Fruit fly (Drosophila melanogaster) ovary, adult (tissue): ENCODE data around the gene tbc.
A peak's percentile ranks its signal among the peaks of the same experiment; 100 is the strongest.

Source experiments
- CG17801 ChIP-seq: fragments of 200-800 bp; optimal IDR thresholded peaks from 2 replicates; lab custom pipeline; 2019; ENCODE audit warnings: missing biosample characterization, mild to moderate bottlenecking, missing genetic modification characterization, moderate library complexity; ENCODE audit not compliant: partially characterized antibody

The tbc gene

dm6 chrX:20495117-20495516, 46.0 kb downstream of the tbc start:
- TF ChIP-seq CG17801 (GFP tag; lab: Kevin White, UChicago), result no peak

DNA sequence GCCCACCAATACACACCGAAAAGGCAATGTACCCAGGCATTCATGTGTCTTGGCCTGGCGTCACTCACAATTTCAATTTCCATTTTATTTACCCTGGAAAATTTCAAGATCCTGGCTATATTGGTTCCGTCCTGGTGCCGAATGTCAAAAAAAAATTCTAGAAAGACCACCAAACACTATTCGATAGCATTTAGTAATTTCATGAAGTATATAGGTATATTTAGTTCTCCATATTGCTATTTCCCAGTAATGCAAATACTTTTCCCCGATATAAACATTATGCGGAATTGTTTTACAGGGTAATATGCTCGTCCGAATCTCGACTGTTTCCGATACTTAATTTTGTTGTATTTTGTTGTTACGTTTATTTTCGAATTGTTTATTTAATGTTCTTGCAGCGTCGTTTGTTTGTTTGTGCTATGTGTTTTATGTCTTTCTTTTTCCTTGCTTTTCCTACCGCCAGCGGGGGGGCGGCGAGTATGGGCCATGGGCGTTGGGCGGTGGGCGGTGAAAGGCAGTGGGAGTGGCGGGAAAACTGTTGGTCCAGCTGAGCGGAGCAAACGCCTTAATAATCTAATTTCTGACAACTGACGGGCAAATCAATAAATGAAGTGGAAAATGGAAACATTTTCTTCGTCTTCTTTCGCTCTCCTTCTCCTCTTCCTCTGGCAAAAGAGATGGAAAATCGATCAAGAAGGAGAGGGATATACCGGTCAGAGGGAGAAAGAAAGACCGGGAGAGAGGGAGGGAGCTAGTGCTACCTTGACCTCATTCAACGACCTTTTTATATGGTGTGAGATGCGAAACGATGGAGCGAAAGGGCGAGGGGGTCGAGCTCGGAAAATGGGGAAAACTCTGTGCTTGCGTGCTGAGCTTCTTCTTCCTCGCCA, 46.9 kb downstream of the tbc start:
- TF ChIP-seq CG17801 (GFP tag; lab: Kevin White, UChicago), result no peak

dm6 chrX:20498989-20499388, 49.9 kb downstream of the tbc start:
- TF ChIP-seq CG17801 (GFP tag; lab: Kevin White, UChicago), result no peak

dm6 chrX:20499802-20500201, 50.7 kb downstream of the tbc start:
- TF ChIP-seq CG17801 (GFP tag; lab: Kevin White, UChicago), result no peak

DNA sequence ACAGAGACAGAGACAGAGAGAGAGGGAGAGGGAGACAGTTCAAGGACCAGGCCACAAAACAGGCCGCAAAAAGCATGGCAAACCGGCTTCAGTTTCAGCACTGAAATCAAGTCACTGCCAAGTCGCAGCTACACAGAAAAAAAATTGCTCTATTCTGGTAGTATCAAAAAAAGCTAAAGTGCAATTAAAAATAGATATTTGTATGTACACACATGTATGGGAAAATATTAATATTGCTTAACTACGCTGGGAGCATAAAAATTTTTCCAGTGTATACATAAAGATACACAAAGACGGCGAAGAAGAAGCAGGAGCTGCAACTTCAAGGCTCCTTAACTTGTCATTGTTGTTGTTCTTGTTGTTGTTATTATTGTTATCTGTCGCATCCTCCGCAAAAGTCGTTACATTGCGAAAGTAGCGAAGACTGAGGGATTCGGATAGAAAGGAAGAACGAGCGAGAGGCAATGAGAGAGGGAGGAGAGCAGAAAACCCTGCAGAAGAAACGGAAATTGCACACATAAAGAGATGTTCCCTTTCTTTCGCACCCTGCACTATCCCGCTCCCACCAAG, 52.0 kb downstream of the tbc start:
- no peak for TF ChIP-seq CG17801 (GFP tag; lab: Kevin White, UChicago)

DNA sequence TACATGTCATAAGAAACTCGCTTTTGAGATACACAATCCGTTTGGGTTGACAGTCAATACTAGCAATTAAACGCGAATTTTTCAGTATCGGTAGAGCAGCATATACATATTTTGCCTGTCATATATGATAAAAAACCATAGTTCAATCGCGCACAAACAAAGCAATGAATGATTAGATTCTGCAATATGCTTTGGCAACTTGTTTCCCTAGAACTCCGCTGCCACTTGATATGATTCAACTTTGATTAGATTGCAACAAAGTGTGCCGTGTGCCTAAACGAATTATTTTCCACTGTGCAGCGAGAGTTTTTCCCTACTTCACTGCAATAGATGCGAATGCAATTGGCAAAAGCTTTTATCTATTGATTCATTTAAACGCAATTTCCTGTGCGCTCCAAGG, 52.5 kb downstream of the tbc start:
- TF ChIP-seq CG17801 (GFP tag; lab: Kevin White, UChicago), result no peak

DNA sequence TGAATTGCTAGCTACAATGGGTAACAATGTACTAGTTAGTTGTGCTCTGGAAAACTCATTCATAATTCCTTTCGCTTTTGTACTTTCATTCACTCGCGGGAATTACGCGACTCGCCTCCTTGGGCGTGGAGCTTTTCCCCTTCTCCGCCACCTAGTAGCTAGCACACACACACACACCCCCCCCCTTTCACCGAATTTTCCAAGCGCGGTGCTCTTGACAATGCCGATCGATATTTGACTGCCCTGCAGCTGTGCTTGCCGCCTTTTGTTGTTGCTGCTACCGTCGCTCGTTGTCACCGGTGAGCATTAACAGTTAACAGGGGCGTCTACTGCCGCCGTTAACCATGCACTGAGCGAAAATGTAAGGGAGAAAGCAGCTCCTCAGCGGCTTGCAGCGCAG, 53.1 kb downstream of the tbc start:
- no peak for TF ChIP-seq CG17801 (GFP tag; lab: Kevin White, UChicago)

DNA sequence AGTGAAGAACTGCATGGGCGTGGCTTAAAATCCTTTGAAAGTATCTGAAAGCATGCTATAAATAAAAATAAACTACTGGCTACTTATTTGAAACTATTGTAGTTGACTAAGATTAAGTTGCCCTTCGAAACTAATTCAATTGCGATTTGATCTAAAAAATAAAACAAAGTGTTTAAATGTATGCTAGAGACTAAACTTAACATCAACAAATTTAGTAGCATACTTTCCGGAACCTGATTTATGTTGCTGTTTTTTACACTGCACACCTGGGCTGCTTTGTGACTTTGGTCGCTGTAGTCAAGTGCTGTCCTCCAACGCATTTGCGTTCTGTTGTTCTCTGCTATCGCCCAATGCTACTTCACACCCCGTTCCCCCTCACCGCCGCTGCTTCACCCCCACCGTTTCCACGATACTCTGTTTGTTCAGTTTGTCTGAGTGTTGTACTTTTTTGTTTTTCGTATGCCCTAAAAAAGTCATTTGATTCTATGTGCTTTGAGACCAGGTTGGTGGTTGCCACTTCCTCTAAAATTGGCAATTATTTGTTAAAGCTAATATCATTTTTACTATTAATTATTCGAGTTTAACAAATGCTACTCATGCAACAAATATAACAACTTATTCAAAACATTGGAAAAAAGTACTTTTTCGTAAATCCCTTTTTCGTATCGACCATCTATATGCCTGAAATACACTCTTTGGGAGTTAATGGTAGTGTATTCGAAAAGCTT, 53.8 kb downstream of the tbc start:
- TF ChIP-seq CG17801 (GFP tag; lab: Kevin White, UChicago), result no peak

DNA sequence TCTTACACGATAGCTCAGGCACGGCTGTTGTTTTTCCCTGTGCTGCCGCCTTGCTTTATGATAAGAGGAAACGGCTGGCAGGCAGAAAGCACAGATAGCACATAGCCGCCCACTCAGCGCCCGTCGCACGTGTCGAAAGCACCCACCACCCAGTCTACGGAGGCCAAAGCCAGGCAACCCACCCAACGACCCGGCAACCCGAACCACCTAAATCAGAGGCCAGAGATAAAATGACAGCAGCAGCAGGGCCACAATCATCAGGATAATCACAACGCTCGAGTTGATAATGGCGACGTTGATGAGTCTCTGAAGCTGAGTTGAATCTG, 54.3 kb downstream of the tbc start:
- TF ChIP-seq CG17801 (GFP tag; lab: Kevin White, UChicago), result no peak

DNA sequence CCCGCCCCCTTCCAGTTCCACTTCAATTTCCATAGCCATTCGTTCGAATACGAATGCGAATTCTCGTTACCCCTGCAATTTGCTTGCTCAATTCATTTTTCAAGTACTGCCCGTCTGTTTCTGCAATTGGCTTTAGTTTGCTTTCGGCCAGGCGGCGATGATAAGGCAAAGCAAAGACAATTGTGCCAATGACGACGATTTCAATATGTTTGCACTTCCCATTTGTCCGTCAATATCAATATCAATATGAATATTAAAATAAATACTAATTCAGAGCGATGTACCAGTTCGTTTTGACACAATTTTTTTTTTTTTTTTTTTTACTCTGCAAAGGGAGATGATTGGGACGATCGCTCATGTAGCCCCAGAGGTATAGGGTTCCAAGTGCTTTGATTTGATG, 56.8 kb downstream of the tbc start:
- TF ChIP-seq CG17801 (GFP tag; lab: Kevin White, UChicago), result no peak

DNA sequence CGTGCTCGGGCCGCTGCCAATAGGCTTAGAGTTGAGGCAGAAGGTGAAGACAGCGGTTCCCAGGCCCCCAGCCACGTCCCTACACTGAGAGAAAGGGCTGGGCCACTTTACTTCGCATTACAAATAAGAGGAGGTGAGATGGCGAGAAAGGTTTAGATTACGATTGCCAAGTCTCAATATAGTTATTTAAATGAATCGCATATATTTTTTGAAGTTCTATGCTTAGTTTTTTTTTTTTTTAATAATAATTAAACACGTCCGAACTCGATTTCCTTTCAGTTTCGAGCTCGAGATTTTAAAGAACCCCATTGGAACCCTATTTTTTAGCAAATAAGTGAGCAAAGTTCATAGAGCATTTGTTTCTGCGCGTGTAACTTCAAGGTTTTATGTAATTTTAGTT, 58.7 kb downstream of the tbc start:
- no peak for TF ChIP-seq CG17801 (GFP tag; lab: Kevin White, UChicago)

- TF ChIP-seq CG17801 (GFP tag; lab: Kevin White, UChicago), result no peak
Observed at dm6 chrX:20509535-20510424, 60.6 kb downstream of the tbc start.

DNA sequence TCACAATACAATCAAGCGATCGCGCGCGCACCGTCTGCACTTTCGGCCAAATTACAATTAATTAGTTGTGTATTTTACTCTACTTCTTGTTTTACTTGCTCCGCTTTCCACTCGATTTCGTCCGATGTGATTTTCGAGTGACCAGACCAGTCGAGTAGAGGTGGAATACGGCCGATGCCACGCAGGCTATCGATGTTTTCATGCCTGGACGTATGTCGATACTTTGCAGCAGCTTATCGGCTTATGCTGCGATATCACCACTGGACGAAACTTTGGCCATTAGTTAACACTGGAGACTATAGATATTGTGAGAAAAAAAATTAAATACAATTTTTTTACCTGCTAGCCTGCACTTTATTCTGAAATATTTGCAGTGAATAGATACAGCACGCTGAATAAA, 61.4 kb downstream of the tbc start, which contains the start of gene RhoGAP19D:
TSS of gene RhoGAP19D (minus strand) at position 155 of the 400 bp plus-strand sequence.
- TF ChIP-seq CG17801 (GFP tag; lab: Kevin White, UChicago), result peak; percentile 51

DNA sequence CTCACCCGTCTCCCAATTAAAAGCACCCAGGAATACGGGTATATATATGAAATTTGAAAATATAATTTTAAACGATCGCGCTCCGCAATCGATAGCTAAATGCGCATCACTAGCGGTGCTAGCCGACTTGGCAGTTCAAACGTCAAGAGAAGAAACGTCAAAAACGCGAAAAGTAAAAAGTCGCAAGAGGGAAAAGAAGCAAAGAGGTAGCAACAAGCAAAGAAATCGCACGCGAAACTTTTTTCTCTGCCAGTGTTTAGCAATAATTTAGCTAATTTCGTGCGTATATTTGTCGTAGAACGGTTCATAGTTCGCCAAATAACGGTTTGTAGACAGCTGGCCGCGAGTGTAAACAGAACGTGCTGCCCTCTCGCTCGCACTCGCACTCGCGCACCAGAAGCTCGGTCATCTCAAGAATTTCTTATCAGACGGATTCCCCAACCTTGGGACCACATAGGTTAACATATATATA, 62.3 kb downstream of the tbc start, which contains the start of gene CG1812:
TSS of gene CG1812 (plus strand) at position 163 of the 472 bp plus-strand sequence.
- TF ChIP-seq CG17801 (GFP tag; lab: Kevin White, UChicago), result peak; percentile 43
